Fruit fly (Drosophila melanogaster): ENCODE data around the gene CG4101.

DNA sequence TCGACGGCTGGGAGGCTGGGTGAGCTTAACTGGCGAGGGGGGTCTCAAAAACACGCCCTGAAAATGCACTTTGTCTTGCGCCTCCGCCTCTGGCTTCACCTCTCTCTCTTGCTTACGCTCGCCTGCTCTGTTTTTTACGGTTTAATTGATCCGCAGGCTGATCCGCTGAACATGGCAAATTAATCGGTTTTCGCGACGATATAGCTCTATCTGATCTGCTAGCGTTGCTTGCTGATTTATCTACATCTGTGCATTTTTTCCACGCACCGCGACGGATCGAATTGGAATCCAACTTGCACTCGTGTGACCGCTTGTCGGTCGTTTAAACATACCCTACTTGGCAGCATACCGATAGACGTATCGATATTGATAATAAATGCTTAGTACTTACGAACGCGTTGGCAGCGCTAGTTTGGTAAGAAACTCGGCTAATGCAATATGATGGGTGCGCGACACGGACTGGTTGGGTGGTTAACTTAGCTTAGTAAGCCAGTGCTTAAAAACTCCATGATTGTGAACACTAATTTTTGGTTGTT is 35.4 kb downstream of the CG4101 start, which contains the start of gene Abl:
- TF ChIP-seq usp (GFP tag; optimal IDR thresholded peaks at IDR 0.05) (no peak), psq (optimal IDR thresholded peaks at IDR 0.05) (no peak), CG8478 (optimal IDR thresholded peaks at IDR 0.05) (no peak), pan (optimal IDR thresholded peaks at IDR 0.05) (no peak), EcR (GFP tag; optimal IDR thresholded peaks at IDR 0.05) (no peak), Dll (optimal IDR thresholded peaks at IDR 0.05) (no peak)

All from whole organism.